Fruit fly (Drosophila melanogaster) Kc167 (cell line): ENCODE measurements around the gene Hph.

Experiments used
- Myc ChIP-seq: fragments of >200 bp; optimal IDR thresholded peaks from 2 replicates; lab custom pipeline; 2017; ENCODE audit warnings: missing external identifiers
- h ChIP-seq: fragments of >200 bp; optimal IDR thresholded peaks from 3 replicates; lab custom pipeline; 2018; ENCODE audit warnings: missing external identifiers
- insv ChIP-seq: fragments of >200 bp; optimal IDR thresholded peaks from 3 replicates; lab custom pipeline; 2018; ENCODE audit warnings: missing external identifiers
- psq ChIP-seq: fragments of >200 bp; optimal IDR thresholded peaks from 2 replicates; lab custom pipeline; 2017; ENCODE audit warnings: missing external identifiers
- ttk ChIP-seq: sonication (Bioruptor generic); optimal IDR thresholded peaks from 2 replicates; lab custom pipeline; 2017; ENCODE audit warnings: missing external identifiers

- no peak for TF ChIP-seq ttk (lab: Kevin White, UChicago)
- no peak for TF ChIP-seq h (lab: Kevin White, UChicago)
- no peak for TF ChIP-seq psq
- TF ChIP-seq insv (lab: Kevin White, UChicago), result no peak
- TF ChIP-seq Myc (lab: Kevin White, UChicago), result no peak
Observed at dm6 chr3R:5252853-5253252, 4.0 kb upstream of the Hph start, which contains the start of gene CG1113.
